Fruit fly (Drosophila melanogaster) whole organism, embryonic: Measurements from ENCODE around the gene Pp1-87B.

Experiments used
- Antp ChIP-seq: fragments of 200-800 bp; sonication (Bioruptor generic); optimal IDR thresholded peaks from 3 replicates; lab custom pipeline; 2016; ENCODE audit warnings: missing biosample characterization, missing genetic modification characterization
- CG1024 ChIP-seq: fragments of 200-800 bp; sonication (Bioruptor generic); IDR thresholded peaks from 2 replicates; pipeline ENCODE4 v1.3.6; 2022; ENCODE audit warnings: missing biosample characterization, missing genetic modification characterization
- CG10366 ChIP-seq: fragments of 200-800 bp; sonication (Bioruptor generic); IDR thresholded peaks from 2 replicates; pipeline ENCODE4 v1.3.6; 2022; ENCODE audit warnings: missing biosample characterization, missing genetic modification characterization
- CG10959 ChIP-seq: fragments of 200-800 bp; sonication (Bioruptor generic); IDR thresholded peaks from 2 replicates; pipeline ENCODE4 v1.3.6; 2022; ENCODE audit warnings: missing biosample characterization, missing genetic modification characterization
- CG15269 ChIP-seq: fragments of 200-800 bp; sonication (Bioruptor generic); optimal IDR thresholded peaks from 2 replicates; lab custom pipeline; 2018; ENCODE audit warnings: missing biosample characterization, mild to moderate bottlenecking, missing genetic modification characterization, moderate library complexity
- CG18764 ChIP-seq: fragments of 200-800 bp; sonication (Bioruptor generic); optimal IDR thresholded peaks from 3 replicates; lab custom pipeline; 2016; ENCODE audit warnings: missing biosample characterization, missing genetic modification characterization
- CG31365 ChIP-seq: fragments of 200-800 bp; sonication (Bioruptor generic); optimal IDR thresholded peaks from 2 replicates; lab custom pipeline; 2018; ENCODE audit warnings: missing biosample characterization, mild to moderate bottlenecking, missing genetic modification characterization
- CG3163 ChIP-seq: fragments of 200-800 bp; sonication (Bioruptor generic); optimal IDR thresholded peaks from 3 replicates; lab custom pipeline; 2016; ENCODE audit warnings: missing biosample characterization, missing genetic modification characterization
- CG32772 ChIP-seq: fragments of 200-800 bp; sonication (Bioruptor generic); IDR thresholded peaks from 2 replicates; pipeline ENCODE4 v1.3.6; 2022; ENCODE audit warnings: missing biosample characterization, missing genetic modification characterization
- CG33213 ChIP-seq: fragments of 200-800 bp; sonication (Bioruptor generic); optimal IDR thresholded peaks from 3 replicates; lab custom pipeline; 2016; ENCODE audit warnings: missing biosample characterization, missing genetic modification characterization
- CG3726 ChIP-seq: fragments of 200-800 bp; sonication (Bioruptor generic); IDR thresholded peaks from 3 replicates; pipeline ENCODE4, ENCODE4 v1.3.6; 2022; ENCODE audit warnings: missing biosample characterization, missing genetic modification characterization
- CG4730 ChIP-seq: fragments of 200-800 bp; sonication (Bioruptor generic); IDR thresholded peaks from 2 replicates; pipeline ENCODE4 v1.3.6; 2022; ENCODE audit warnings: missing biosample characterization, missing genetic modification characterization
- CG8290 ChIP-seq, 3 experiments: fragments of 200-800 bp; sonication (Bioruptor generic); optimal IDR thresholded peaks; 2 replicates each; lab custom pipeline; 2016 to 2019; ENCODE audit warnings: missing biosample characterization in 3 of 3, missing genetic modification characterization in 3 of 3, mild to moderate bottlenecking in 2 of 3, moderate library complexity in 1 of 3
- CG8924 ChIP-seq: fragments of 200-800 bp; optimal IDR thresholded peaks from 3 replicates; lab custom pipeline; 2019; ENCODE audit warnings: missing biosample characterization, mild to moderate bottlenecking, missing genetic modification characterization, moderate library complexity
- CG9797 ChIP-seq: fragments of 200-800 bp; sonication (Bioruptor generic); optimal IDR thresholded peaks from 3 replicates; lab custom pipeline; 2018; ENCODE audit warnings: missing biosample characterization, mild to moderate bottlenecking, missing genetic modification characterization
- CG9876 ChIP-seq: fragments of 200-800 bp; sonication (Bioruptor generic); optimal IDR thresholded peaks from 2 replicates; lab custom pipeline; 2016; ENCODE audit warnings: missing biosample characterization, missing genetic modification characterization
- Camta ChIP-seq: fragments of 200-800 bp; sonication (Bioruptor generic); optimal IDR thresholded peaks from 2 replicates; lab custom pipeline; 2016; ENCODE audit warnings: missing biosample characterization, missing genetic modification characterization
- GATAe ChIP-seq: fragments of 200-800 bp; sonication (Bioruptor generic); conservative IDR thresholded peaks from 2 replicates; pipeline ENCODE4 v1.3.6; 2022; ENCODE audit warnings: missing biosample characterization, missing genetic modification characterization
- H15 ChIP-seq: fragments of 200-800 bp; sonication (Bioruptor generic); IDR thresholded peaks from 3 replicates; pipeline ENCODE4 v1.3.6; 2022; ENCODE audit warnings: missing biosample characterization, missing genetic modification characterization
- Hr51 ChIP-seq, 2 experiments: fragments of 200-800 bp; sonication (Bioruptor generic); optimal IDR thresholded peaks; 2 replicates in 1 of 2; 3 replicates in 1 of 2; lab custom pipeline; 2016 to 2018; ENCODE audit warnings: missing biosample characterization in 2 of 2, missing genetic modification characterization in 2 of 2, mild to moderate bottlenecking in 1 of 2, moderate library complexity in 1 of 2
- Lim3 ChIP-seq: fragments of 200-800 bp; sonication (Bioruptor generic); IDR thresholded peaks from 2 replicates; pipeline ENCODE4 v1.3.6; 2022; ENCODE audit warnings: missing biosample characterization, missing genetic modification characterization
- Mad ChIP-seq: fragments of 200-800 bp; sonication (Bioruptor generic); optimal IDR thresholded peaks from 2 replicates; lab custom pipeline; 2016; ENCODE audit warnings: missing biosample characterization, missing genetic modification characterization
- Mrtf ChIP-seq: fragments of 200-800 bp; sonication (Bioruptor generic); IDR thresholded peaks from 3 replicates; pipeline ENCODE4 v1.3.6; 2022; ENCODE audit warnings: missing biosample characterization, missing genetic modification characterization
- Ravus ChIP-seq: fragments of 200-800 bp; sonication (Bioruptor generic); IDR thresholded peaks from 2 replicates; pipeline ENCODE4 v1.3.6; 2022; ENCODE audit warnings: missing biosample characterization, missing genetic modification characterization
- Ssrp ChIP-seq: fragments of 200-800 bp; sonication (Bioruptor generic); optimal IDR thresholded peaks from 2 replicates; lab custom pipeline; 2018; ENCODE audit warnings: missing biosample characterization, mild to moderate bottlenecking, missing genetic modification characterization, moderate library complexity
- Trl ChIP-seq, 3 experiments: fragments of >200 bp in 2 of 3; fragments of 200-800 bp in 1 of 3; sonication (Bioruptor generic) in 1 of 3; optimal IDR thresholded peaks; 2 replicates in 1 of 3; 3 replicates in 2 of 3; lab custom pipeline; 2016 to 2017; ENCODE audit warnings: missing biosample characterization in 1 of 3, missing genetic modification characterization in 1 of 3
- Usf ChIP-seq: fragments of 200-800 bp; sonication (Bioruptor generic); optimal IDR thresholded peaks from 2 replicates; lab custom pipeline; 2017; ENCODE audit warnings: missing genotype, missing biosample characterization, missing genetic modification characterization
- Vsx1 ChIP-seq: fragments of 200-800 bp; sonication (Bioruptor generic); optimal IDR thresholded peaks from 2 replicates; lab custom pipeline; 2017; ENCODE audit warnings: missing biosample characterization, mild to moderate bottlenecking, missing genetic modification characterization, missing genetic modification reagents
- YL-1 ChIP-seq: fragments of 200-800 bp; sonication (Bioruptor generic); optimal IDR thresholded peaks from 3 replicates; lab custom pipeline; 2017; ENCODE audit warnings: missing biosample characterization, mild to moderate bottlenecking, missing genetic modification characterization
- crc ChIP-seq: fragments of 200-800 bp; sonication (Bioruptor generic); optimal IDR thresholded peaks from 2 replicates; lab custom pipeline; 2016; ENCODE audit warnings: missing biosample characterization, missing genetic modification characterization
- cwo ChIP-seq: fragments of 200-800 bp; sonication (Bioruptor generic); optimal IDR thresholded peaks from 3 replicates; lab custom pipeline; 2017; ENCODE audit warnings: missing biosample characterization, missing genetic modification characterization, mild to moderate bottlenecking, moderate library complexity, missing genetic modification reagents
- dati ChIP-seq: fragments of 200-800 bp; sonication (Bioruptor generic); IDR thresholded peaks from 2 replicates; pipeline ENCODE4 v1.3.6; 2022; ENCODE audit warnings: missing biosample characterization, missing genetic modification characterization
- dysf ChIP-seq: fragments of 200-800 bp; sonication (Bioruptor generic); IDR thresholded peaks from 3 replicates; pipeline ENCODE4 v1.3.6; 2022; ENCODE audit warnings: missing biosample characterization, missing genetic modification characterization
- en ChIP-seq: fragments of 200-800 bp; sonication (Bioruptor generic); optimal IDR thresholded peaks from 2 replicates; lab custom pipeline; 2016; ENCODE audit warnings: missing biosample characterization, missing genetic modification characterization
- esg ChIP-seq: fragments of 200-800 bp; sonication (Bioruptor generic); conservative IDR thresholded peaks from 2 replicates; pipeline ENCODE4 v1.3.6; 2022; ENCODE audit warnings: missing biosample characterization, missing genetic modification characterization
- hth ChIP-seq: fragments of >200 bp; optimal IDR thresholded peaks from 2 replicates; lab custom pipeline; 2017; ENCODE audit warnings: inconsistent platforms
- lilli ChIP-seq: fragments of 200-800 bp; sonication (Bioruptor generic); optimal IDR thresholded peaks from 3 replicates; lab custom pipeline; 2016; ENCODE audit warnings: missing biosample characterization, missing genetic modification characterization
- peb ChIP-seq: fragments of 200-800 bp; sonication (Bioruptor generic); IDR thresholded peaks from 2 replicates; pipeline ENCODE4 v1.3.6; 2022; ENCODE audit warnings: missing biosample characterization, missing genetic modification characterization
- pho ChIP-seq: fragments of 200-800 bp; sonication (Bioruptor generic); optimal IDR thresholded peaks from 2 replicates; lab custom pipeline; 2016; ENCODE audit warnings: missing biosample characterization, missing genetic modification characterization
- psq ChIP-seq: fragments of 200-800 bp; sonication (Bioruptor generic); optimal IDR thresholded peaks from 2 replicates; lab custom pipeline; 2017; ENCODE audit warnings: missing biosample characterization, missing genetic modification characterization
- ranshi ChIP-seq: fragments of 200-800 bp; sonication (Bioruptor generic); IDR thresholded peaks from 2 replicates; pipeline ENCODE4 v1.3.6; 2022; ENCODE audit warnings: missing biosample characterization, missing genetic modification characterization
- ro ChIP-seq: fragments of 200-800 bp; sonication (Bioruptor generic); IDR thresholded peaks from 2 replicates; pipeline ENCODE4 v1.3.6; 2022; ENCODE audit warnings: missing biosample characterization, missing genetic modification characterization
- sc ChIP-seq, 3 experiments: fragments of >200 bp in 2 of 3; fragments of 200-800 bp in 1 of 3; sonication (Bioruptor generic) in 1 of 3; optimal IDR thresholded peaks; 2 replicates in 2 of 3; 3 replicates in 1 of 3; lab custom pipeline; 2017; ENCODE audit warnings: mild to moderate bottlenecking in 1 of 3, missing biosample characterization in 1 of 3, missing genetic modification characterization in 1 of 3, missing genetic modification reagents in 1 of 3
- slp2 ChIP-seq: fragments of 200-800 bp; sonication (Bioruptor generic); optimal IDR thresholded peaks from 2 replicates; lab custom pipeline; 2016; ENCODE audit warnings: missing biosample characterization, missing genetic modification characterization
- sqz ChIP-seq: fragments of 200-800 bp; sonication (Bioruptor generic); optimal IDR thresholded peaks from 3 replicates; lab custom pipeline; 2018; ENCODE audit warnings: missing biosample characterization, mild to moderate bottlenecking, missing genetic modification characterization
- stwl ChIP-seq: fragments of 200-800 bp; sonication (Bioruptor generic); optimal IDR thresholded peaks from 3 replicates; lab custom pipeline; 2018; ENCODE audit warnings: missing biosample characterization, mild to moderate bottlenecking, missing genetic modification characterization, moderate library complexity
- tap ChIP-seq: fragments of 200-800 bp; optimal IDR thresholded peaks from 3 replicates; lab custom pipeline; 2019; ENCODE audit warnings: missing biosample characterization, mild to moderate bottlenecking, missing genetic modification characterization, moderate library complexity
- vnd ChIP-seq: fragments of 200-800 bp; sonication (Bioruptor generic); IDR thresholded peaks from 3 replicates; pipeline ENCODE4 v1.3.6; 2022; ENCODE audit warnings: missing biosample characterization, missing genetic modification characterization; ENCODE audit not compliant: partially characterized antibody
- zen2 ChIP-seq: fragments of 200-800 bp; sonication (Bioruptor generic); IDR thresholded peaks from 3 replicates; pipeline ENCODE4 v1.3.6; 2022; ENCODE audit warnings: missing biosample characterization, missing genetic modification characterization; ENCODE audit not compliant: partially characterized antibody

Pp1-87B gene

dm6 chr3R:12442601-12443533 lies 17.1 kb upstream of the Pp1-87B start (continued):
- TF ChIP-seq stwl (no peak), CG10959 (GFP tag; lab: Robert Waterston, UW) (no peak), GATAe (GFP tag; lab: Robert Waterston, UW) (no peak), peb (GFP tag; lab: Robert Waterston, UW) (no peak), Ravus (no peak), Mrtf (GFP tag; lab: Robert Waterston, UW) (no peak), Hr51 (GFP tag; optimal IDR thresholded peaks at IDR 0.05; lab: Kevin White, UChicago) (peak in 1 of 2 experiments; percentile 63), Ssrp (tag; lab: Kevin White, UChicago) (no peak), pho (no peak), CG10366 (GFP tag; lab: Robert Waterston, UW) (no peak), psq (GFP tag; lab: Kevin White, UChicago) (no peak), sqz (GFP tag; lab: Kevin White, UChicago) (no peak), Vsx1 (GFP tag; lab: Kevin White, UChicago) (no peak), Mad (no peak), Lim3 (no peak), H15 (no peak), CG15269 (tag; lab: Kevin White, UChicago) (peak; percentile 71), Usf (GFP tag; lab: Kevin White, UChicago) (peak; percentile 33), Camta (GFP tag; lab: Kevin White, UChicago) (no peak), lilli (GFP tag; lab: Kevin White, UChicago) (peak; percentile 56), vnd (no peak), Trl (optimal IDR thresholded peaks at IDR 0.05; lab: Kevin White, UChicago) (peak; percentile 15 to 76), Trl (GFP tag; optimal IDR thresholded peaks at IDR 0.05; lab: Kevin White, UChicago) (no peak), dysf (GFP tag; lab: Robert Waterston, UW) (peak; percentile 43; the same call in 1 of the 3 replicates), zen2 (GFP tag; lab: Robert Waterston, UW) (no peak), CG33213 (GFP tag; lab: Kevin White, UChicago) (no peak), slp2 (no peak), CG31365 (no peak), crc (GFP tag; lab: Kevin White, UChicago) (no peak), CG8924 (tag; lab: Kevin White, UChicago) (peak; percentile 27), esg (GFP tag; lab: Robert Waterston, UW) (no peak), CG9876 (GFP tag; lab: Kevin White, UChicago) (no peak), dati (GFP tag; lab: Robert Waterston, UW) (no peak), Antp (GFP tag; lab: Kevin White, UChicago) (no peak), CG3163 (GFP tag; lab: Kevin White, UChicago) (peak; percentile 4), CG4730 (no peak), sc (optimal IDR thresholded peaks at IDR 0.05; lab: Kevin White, UChicago) (no peak), sc (GFP tag; optimal IDR thresholded peaks at IDR 0.05; lab: Kevin White, UChicago) (no peak), CG8290 (GFP tag; optimal IDR thresholded peaks at IDR 0.05; lab: Kevin White, UChicago) (no peak), CG8290 (tag; optimal IDR thresholded peaks at IDR 0.05; lab: Kevin White, UChicago) (peak in 1 of 2 experiments; percentile 22), hth (lab: Kevin White, UChicago) (no peak), CG32772 (GFP tag; lab: Robert Waterston, UW) (no peak), YL-1 (no peak), CG3726 (GFP tag; lab: Robert Waterston, UW) (no peak), CG9797 (GFP tag; lab: Kevin White, UChicago) (no peak), en (GFP tag; lab: Kevin White, UChicago) (no peak), CG18764 (GFP tag; lab: Kevin White, UChicago) (no peak), CG1024 (no peak), ranshi (GFP tag; lab: Robert Waterston, UW) (no peak), cwo (GFP tag; lab: Kevin White, UChicago) (peak; percentile 14), ro (no peak), tap (peak; percentile 12)
